Worm (Caenorhabditis elegans) whole organism, L4 larva: ENCODE measurements around the gene unc-2.

Experiments
- Y48G9A.11 ChIP-seq: fragments of 200-800 bp; sonication (Bioruptor generic); IDR thresholded peaks from 2 replicates; pipeline ENCODE4 v1.3.6; 2022; ENCODE audit warnings: missing genetic modification reagents, missing genetic modification characterization, missing compliant biosample characterization
- ZK337.2 ChIP-seq: fragments of 200-800 bp; sonication (Bioruptor generic); IDR thresholded peaks from 2 replicates; pipeline ENCODE4 v1.3.6; 2022; ENCODE audit warnings: missing genetic modification reagents, missing genetic modification characterization, missing compliant biosample characterization
- aha-1 ChIP-seq: fragments of 150-350 bp; peaks from one replicate; lab custom pipeline; 2014; ENCODE audit warnings: missing biosample characterization, missing genetic modification characterization
- ama-1 ChIP-seq: fragments of 150-350 bp; optimal IDR thresholded peaks from 2 replicates; lab custom pipeline; 2014; ENCODE audit warnings: inconsistent platforms, mixed read lengths
- arid-1 ChIP-seq: fragments of 200-800 bp; sonication (Bioruptor generic); conservative IDR thresholded peaks from 2 replicates; pipeline ENCODE4 v1.3.6; 2022; ENCODE audit warnings: missing genetic modification reagents, missing genetic modification characterization, missing compliant biosample characterization
- ceh-28 ChIP-seq: fragments of 150-350 bp; optimal IDR thresholded peaks from 2 replicates; lab custom pipeline; 2014; ENCODE audit warnings: missing biosample characterization, missing genetic modification reagents, missing genetic modification characterization
- ceh-44 ChIP-seq: fragments of 200-800 bp; sonication (Bioruptor generic); IDR thresholded peaks from 2 replicates; pipeline ENCODE4 v1.3.6; 2022; ENCODE audit warnings: missing genetic modification reagents, missing genetic modification characterization, missing compliant biosample characterization
- ceh-62 ChIP-seq: sonication (generic microtip); optimal IDR thresholded peaks from 2 replicates; lab custom pipeline; 2017; ENCODE audit warnings: missing biosample characterization, missing genetic modification characterization
- ces-1 ChIP-seq: fragments of 150-350 bp; sonication (generic microtip); optimal IDR thresholded peaks from 4 replicates; lab custom pipeline; 2014; ENCODE audit warnings: missing biosample characterization, missing genetic modification reagents, missing genetic modification characterization
- cey-2 ChIP-seq: sonication (generic microtip); optimal IDR thresholded peaks from 3 replicates; lab custom pipeline; 2017; ENCODE audit warnings: missing genetic modification characterization, mild to moderate bottlenecking, missing compliant biosample characterization, antibody characterized with exemption, borderline replicate concordance; ENCODE audit not compliant: insufficient read depth
- daf-12 ChIP-seq: fragments of 150-350 bp; optimal IDR thresholded peaks from 2 replicates; lab custom pipeline; 2014; ENCODE audit warnings: missing biosample characterization, missing genetic modification reagents, missing genetic modification characterization
- daf-19 ChIP-seq: fragments of 200-800 bp; sonication (Bioruptor generic); conservative IDR thresholded peaks from 2 replicates; pipeline ENCODE4 v1.3.6; 2022; ENCODE audit warnings: missing genetic modification characterization, missing compliant biosample characterization
- daf-8 ChIP-seq: fragments of 200-800 bp; sonication (Bioruptor generic); IDR thresholded peaks from 2 replicates; pipeline ENCODE4 v1.3.6; 2022; ENCODE audit warnings: missing genetic modification characterization, missing compliant biosample characterization
- dmd-6 ChIP-seq: fragments of 200-800 bp; sonication (Bioruptor generic); IDR thresholded peaks from 2 replicates; pipeline ENCODE4 v1.3.6; 2022; ENCODE audit warnings: missing genetic modification reagents, missing genetic modification characterization, missing compliant biosample characterization
- dve-1 ChIP-seq: sonication (generic microtip); optimal IDR thresholded peaks from 2 replicates; lab custom pipeline; 2017; ENCODE audit warnings: antibody characterized with exemption, mild to moderate bottlenecking, missing genetic modification characterization, missing compliant biosample characterization; ENCODE audit not compliant: insufficient read depth
- fkh-10 ChIP-seq: fragments of 150-350 bp; optimal IDR thresholded peaks from 2 replicates; lab custom pipeline; 2014; ENCODE audit warnings: missing biosample characterization, missing genetic modification reagents, missing genetic modification characterization
- hlh-30 ChIP-seq: sonication (generic microtip); optimal IDR thresholded peaks from 2 replicates; lab custom pipeline; 2017; ENCODE audit warnings: antibody characterized with exemption, mild to moderate bottlenecking, missing genetic modification characterization, missing compliant biosample characterization; ENCODE audit not compliant: insufficient read depth
- hmg-1.1 ChIP-seq: fragments of 200-800 bp; sonication (Bioruptor generic); IDR thresholded peaks from 2 replicates; pipeline ENCODE4 v1.3.6; 2022; ENCODE audit warnings: missing genetic modification reagents, missing genetic modification characterization, missing compliant biosample characterization
- lin-13 ChIP-seq: fragments of 150-350 bp; optimal IDR thresholded peaks from 2 replicates; lab custom pipeline; 2014; ENCODE audit warnings: missing biosample characterization, missing genetic modification reagents, missing genetic modification characterization
- lin-15B ChIP-seq: fragments of 150-350 bp; sonication (generic microtip); optimal IDR thresholded peaks from 3 replicates; lab custom pipeline; 2014; ENCODE audit warnings: missing biosample characterization, missing genetic modification characterization
- madf-5 ChIP-seq, 2 experiments: fragments of 200-800 bp; sonication (Bioruptor generic); IDR thresholded peaks; 2 replicates each; pipeline ENCODE4 v1.3.6; 2022; ENCODE audit warnings: missing compliant biosample characterization in 2 of 2, missing genetic modification characterization in 2 of 2
- mdl-1 ChIP-seq, 2 experiments: fragments of 150-350 bp in 1 of 2; sonication (generic microtip) in 1 of 2; optimal IDR thresholded peaks; 2 replicates each; lab custom pipeline; 2014 to 2017; ENCODE audit warnings: missing biosample characterization in 2 of 2, missing genetic modification characterization in 2 of 2
- mep-1 ChIP-seq: fragments of 150-350 bp; sonication (generic microtip); optimal IDR thresholded peaks from 3 replicates; lab custom pipeline; 2014; ENCODE audit warnings: missing biosample characterization, missing genetic modification characterization
- mes-2 ChIP-seq: sonication (generic microtip); optimal IDR thresholded peaks from 2 replicates; lab custom pipeline; 2016; ENCODE audit warnings: missing genotype, mild to moderate bottlenecking, missing genetic modification characterization, missing compliant biosample characterization; ENCODE audit not compliant: poor library complexity, severe bottlenecking
- nhr-10 ChIP-seq: fragments of 150-350 bp; optimal IDR thresholded peaks from 2 replicates; lab custom pipeline; 2014; ENCODE audit warnings: missing biosample characterization, missing genetic modification characterization
- nhr-102 ChIP-seq: sonication (generic microtip); optimal IDR thresholded peaks from 2 replicates; lab custom pipeline; 2016; ENCODE audit warnings: mild to moderate bottlenecking, missing genetic modification characterization, moderate library complexity, missing compliant biosample characterization
- nhr-25 ChIP-seq: sonication (generic microtip); optimal IDR thresholded peaks from 2 replicates; lab custom pipeline; 2017; ENCODE audit warnings: missing genetic modification characterization, mild to moderate bottlenecking, missing compliant biosample characterization, antibody characterized with exemption, moderate library complexity, borderline replicate concordance; ENCODE audit not compliant: insufficient read depth
- nhr-28 ChIP-seq: fragments of 150-350 bp; optimal IDR thresholded peaks from 2 replicates; lab custom pipeline; 2014; ENCODE audit warnings: missing biosample characterization, missing genetic modification characterization
- nhr-6 ChIP-seq: fragments of 150-350 bp; optimal IDR thresholded peaks from 2 replicates; lab custom pipeline; 2014; ENCODE audit warnings: missing biosample characterization, missing genetic modification characterization
- php-3 ChIP-seq: fragments of 200-800 bp; sonication (Bioruptor generic); IDR thresholded peaks from 2 replicates; pipeline ENCODE4 v1.3.6; 2022; ENCODE audit warnings: missing genetic modification reagents, missing genetic modification characterization, missing compliant biosample characterization
- saeg-2 ChIP-seq: fragments of 200-800 bp; sonication (Bioruptor generic); IDR thresholded peaks from 2 replicates; pipeline ENCODE4 v1.3.6; 2022; ENCODE audit warnings: missing genetic modification reagents, missing genetic modification characterization, missing compliant biosample characterization
- sdz-12 ChIP-seq: fragments of 200-800 bp; sonication (Bioruptor generic); optimal IDR thresholded peaks from 2 replicates; lab custom pipeline; 2018; ENCODE audit warnings: mild to moderate bottlenecking, missing genetic modification characterization, missing compliant biosample characterization
- set-16 ChIP-seq: fragments of 200-800 bp; sonication (Bioruptor generic); IDR thresholded peaks from 2 replicates; pipeline ENCODE4 v1.3.6; 2022; ENCODE audit warnings: missing genetic modification reagents, missing genetic modification characterization, missing compliant biosample characterization
- snpc-4 ChIP-seq: fragments of 150-350 bp; optimal IDR thresholded peaks from 2 replicates; lab custom pipeline; 2014; ENCODE audit warnings: missing biosample characterization, missing genetic modification characterization
- unc-62 ChIP-seq, 3 experiments: fragments of 150-350 bp in 1 of 3; sonication (generic microtip); optimal IDR thresholded peaks in 2 of 3; peaks in 1 of 3; 1 replicate in 1 of 3; 2 replicates in 2 of 3; lab custom pipeline; 2014 to 2017; ENCODE audit warnings: missing biosample characterization in 3 of 3, missing genetic modification characterization in 3 of 3, missing genetic modification reagents in 3 of 3, missing genotype in 1 of 3
- zag-1 ChIP-seq: fragments of 150-350 bp; optimal IDR thresholded peaks from 2 replicates; lab custom pipeline; 2014; ENCODE audit warnings: missing biosample characterization, missing genetic modification characterization
- zfp-3 ChIP-seq: fragments of 200-800 bp; sonication (Bioruptor generic); conservative IDR thresholded peaks from 2 replicates; pipeline ENCODE4 v1.3.6; 2022; ENCODE audit warnings: missing genetic modification reagents, missing genetic modification characterization, missing compliant biosample characterization
- zip-11 ChIP-seq: fragments of 200-800 bp; sonication (Bioruptor generic); IDR thresholded peaks from 2 replicates; pipeline ENCODE4 v1.3.6; 2022; ENCODE audit warnings: missing genetic modification characterization, missing compliant biosample characterization

Gene unc-2

DNA sequence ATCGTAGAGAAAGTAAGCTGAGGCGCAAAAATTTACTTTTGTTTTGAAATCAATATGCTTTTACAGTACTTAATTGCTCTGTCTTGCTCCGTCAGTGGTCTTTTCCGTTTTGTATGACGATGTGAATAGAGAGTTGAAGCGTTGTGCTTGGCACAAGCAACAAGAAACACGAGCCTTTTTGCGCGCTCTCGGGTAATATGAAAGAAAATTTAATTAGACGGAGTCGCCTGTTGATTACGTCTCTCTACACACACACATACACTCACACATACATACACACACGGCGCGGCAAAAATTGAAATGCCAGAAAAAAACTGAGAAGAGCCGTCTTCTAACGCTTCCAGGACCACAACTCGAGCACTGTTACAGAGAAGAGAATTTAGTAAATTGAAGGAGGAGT is 33.5 kb downstream of the unc-2 start:
- TF ChIP-seq madf-5 (GFP tag; IDR thresholded peaks at IDR 0.05; lab: Robert Waterston, UW) (no peak), arid-1 (GFP tag; lab: Robert Waterston, UW) (no peak), mdl-1 (tag; optimal IDR thresholded peaks at IDR 0.05; lab: Kevin White, UChicago) (no peak), nhr-6 (tag; lab: Kevin White, UChicago) (no peak), ceh-44 (GFP tag; lab: Robert Waterston, UW) (no peak), ces-1 (peak; percentile 43), ceh-28 (tag; lab: Kevin White, UChicago) (no peak), cey-2 (tag; lab: Kevin White, UChicago) (no peak), dmd-6 (no peak)

DNA sequence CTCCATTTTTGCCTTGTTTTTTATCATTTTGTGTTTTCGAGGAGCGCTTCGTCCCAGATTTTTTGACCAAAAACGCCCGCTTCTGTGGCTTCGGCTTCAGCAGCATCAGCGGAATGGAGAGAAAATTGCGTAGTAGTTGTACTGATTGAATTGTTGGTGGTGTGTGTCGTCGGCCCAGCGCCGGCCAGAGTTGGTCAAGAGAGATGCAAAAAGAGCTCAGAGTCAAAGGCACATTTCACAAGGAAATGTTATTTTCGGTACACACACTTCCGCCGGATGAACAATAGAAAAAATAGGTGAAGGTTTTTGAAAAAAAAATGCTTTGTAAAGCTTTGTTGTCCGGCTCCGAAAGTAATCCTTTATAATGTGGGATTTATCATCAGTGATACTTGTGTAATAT is 35.6 kb downstream of the unc-2 start:
- TF ChIP-seq nhr-28 (no peak), fkh-10 (GFP tag; lab: Kevin White, UChicago) (peak; percentile 77), Y48G9A.11 (GFP tag; lab: Robert Waterston, UW) (no peak)
- TF ChIP-seq, all 104 proteins: peak for 1

DNA sequence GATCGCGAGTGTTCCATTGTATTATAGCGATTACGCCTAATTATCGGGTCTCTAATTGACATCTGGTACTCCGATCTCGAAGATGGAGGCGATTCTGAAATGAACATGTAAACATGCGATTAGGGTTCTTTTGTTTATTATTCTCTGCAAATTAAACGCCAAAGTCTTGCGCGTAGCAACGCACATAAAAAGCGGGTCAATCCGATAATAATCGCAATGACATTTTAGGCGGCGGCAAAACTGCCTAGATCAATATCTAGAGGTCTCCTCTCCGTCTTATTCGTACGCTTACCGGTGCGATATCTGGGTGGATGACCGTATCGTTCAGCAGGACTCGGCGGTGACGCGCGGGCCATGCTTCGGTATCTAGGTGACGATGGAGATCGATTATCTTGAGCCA is 50.3 kb downstream of the unc-2 start:
- TF ChIP-seq zfp-3 (GFP tag; lab: Robert Waterston, UW) (no peak), saeg-2 (GFP tag; lab: Robert Waterston, UW) (no peak), set-16 (GFP tag; lab: Robert Waterston, UW) (no peak), mes-2 (peak; percentile 2)

DNA sequence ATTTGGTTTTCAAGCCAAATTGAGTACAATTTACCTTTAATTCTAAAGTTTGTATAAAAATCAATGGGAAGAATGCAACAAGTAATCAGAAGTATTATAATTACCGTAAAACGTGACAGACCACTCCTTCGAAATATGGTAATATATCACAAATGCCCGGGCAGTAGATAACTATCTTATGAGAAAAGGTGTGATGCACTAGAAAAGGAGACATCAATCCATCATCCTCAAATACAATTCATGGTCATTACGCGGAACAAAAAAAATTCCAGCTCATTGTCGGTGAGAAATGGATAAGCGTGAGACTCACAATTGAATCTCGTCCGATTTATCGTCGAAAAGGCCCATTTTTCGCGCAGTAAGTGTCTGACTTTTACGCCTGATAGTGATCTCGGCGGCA is 54.1 kb downstream of the unc-2 start:
- TF ChIP-seq arid-1 (GFP tag; lab: Robert Waterston, UW), result no peak
- peak in 1 of 2 experiments; percentile 72 for TF ChIP-seq unc-62 (GFP tag; optimal IDR thresholded peaks at IDR 0.05 in 1 of 2; lab: Kevin White, UChicago)
- TF ChIP-seq unc-62 (tag; optimal IDR thresholded peaks at IDR 0.05; lab: Kevin White, UChicago), result no peak
- no peak for TF ChIP-seq lin-15B (tag; lab: Kevin White, UChicago)
- TF ChIP-seq daf-19 (GFP tag; lab: Robert Waterston, UW), result no peak
- no peak for TF ChIP-seq zag-1 (tag; lab: Kevin White, UChicago)
- TF ChIP-seq, all 104 proteins: peak for 1

DNA sequence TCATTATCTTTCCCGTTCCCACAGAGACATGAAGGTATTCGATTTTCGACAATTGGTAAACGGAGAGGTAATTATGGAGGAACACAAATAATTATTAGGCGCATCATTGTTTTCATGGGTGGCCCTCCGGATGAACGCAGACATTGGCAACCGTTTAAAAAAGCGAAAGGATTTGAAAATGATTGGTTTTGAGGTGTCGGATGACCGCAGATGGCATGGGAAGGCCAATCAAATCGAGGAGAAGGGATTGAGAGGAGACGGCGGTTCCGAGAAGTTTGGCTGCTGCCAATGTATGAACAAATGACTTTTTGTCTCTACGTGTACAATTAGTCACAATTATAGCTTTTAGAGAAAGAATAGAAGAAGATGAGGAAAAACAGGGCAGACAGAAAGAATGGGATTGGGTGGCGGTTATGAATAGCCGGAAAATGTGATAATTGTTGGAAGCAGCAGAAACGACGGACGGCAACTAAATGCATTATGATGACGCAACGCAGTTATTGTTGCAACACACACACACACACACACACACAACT is 55.8 kb downstream of the unc-2 start:
- peak in 1 of 2 experiments; percentile 48 for TF ChIP-seq unc-62 (GFP tag; optimal IDR thresholded peaks at IDR 0.05 in 1 of 2; lab: Kevin White, UChicago)
- no peak for TF ChIP-seq unc-62 (tag; optimal IDR thresholded peaks at IDR 0.05; lab: Kevin White, UChicago)
- no peak for TF ChIP-seq php-3 (GFP tag; lab: Robert Waterston, UW)
- peak; percentile 44 for TF ChIP-seq aha-1 (tag; lab: Kevin White, UChicago)
- TF ChIP-seq nhr-25 (tag; lab: Kevin White, UChicago), result peak; percentile 0

DNA sequence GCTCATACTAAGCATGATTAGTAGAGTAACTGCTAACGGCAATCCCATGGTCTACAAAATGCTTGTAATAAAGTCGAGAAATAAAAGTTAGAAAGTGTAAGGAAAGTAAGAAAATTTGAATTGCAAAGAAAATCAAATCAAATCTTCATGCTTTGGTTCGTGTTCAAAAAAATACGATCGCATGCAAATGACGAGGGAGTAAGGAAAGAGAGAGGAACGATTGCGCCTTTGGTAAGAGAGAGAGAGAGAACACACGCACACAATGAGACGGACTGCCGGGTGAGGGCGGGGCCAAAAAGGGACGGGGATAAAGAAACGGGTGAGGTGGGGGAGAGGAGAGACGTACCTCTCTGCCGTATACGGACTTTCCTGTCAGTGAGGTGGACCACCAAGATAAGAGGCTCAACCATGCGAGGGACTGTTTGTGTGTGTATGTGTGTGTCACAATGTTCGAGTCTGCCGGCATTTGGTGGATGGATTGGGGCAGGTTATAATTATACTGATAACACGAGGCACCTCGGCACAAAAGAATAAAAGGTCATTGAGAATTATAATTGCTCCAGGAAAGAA is 57.4 kb downstream of the unc-2 start, which contains the start of gene igcm-3:
igcm-3 (minus strand) TSS at position 51 of the 570 bp plus-strand sequence.
- no peak for TF ChIP-seq daf-12 (tag; lab: Kevin White, UChicago)
- TF ChIP-seq hmg-1.1 (GFP tag; lab: Robert Waterston, UW), result no peak
- no peak for TF ChIP-seq cey-2 (tag; lab: Kevin White, UChicago)
- TF ChIP-seq aha-1 (tag; lab: Kevin White, UChicago), result peak; percentile 96
- TF ChIP-seq nhr-102, result no peak
- TF ChIP-seq mep-1, result peak; percentile 4
- no peak for TF ChIP-seq zip-11
- TF ChIP-seq hlh-30 (tag; lab: Kevin White, UChicago), result no peak
- TF ChIP-seq mes-2, result peak; percentile 7
- TF ChIP-seq ceh-62 (tag; lab: Kevin White, UChicago), result no peak
- TF ChIP-seq dve-1, result no peak
- no peak for TF ChIP-seq sdz-12 (GFP tag; lab: Kevin White, UChicago)
- TF ChIP-seq lin-13, result no peak
- 0 out of 2 replicates have a peak, but pooled peaks have one; percentile 26 for TF ChIP-seq ZK337.2 (GFP tag; lab: Robert Waterston, UW)
- TF ChIP-seq snpc-4 (tag; lab: Kevin White, UChicago), result no peak
- no peak for TF ChIP-seq daf-8 (GFP tag; lab: Robert Waterston, UW)
- TF ChIP-seq set-16 (GFP tag; lab: Robert Waterston, UW), result 0 out of 2 replicates have a peak, but pooled peaks have one; percentile 30
- no peak for TF ChIP-seq nhr-28
- TF ChIP-seq ama-1 (lab: Kevin White, UChicago), result no peak
- no peak for TF ChIP-seq Y48G9A.11 (GFP tag; lab: Robert Waterston, UW)
- TF ChIP-seq saeg-2 (GFP tag; lab: Robert Waterston, UW), result no peak
- no peak for TF ChIP-seq nhr-10
